Worm (Caenorhabditis elegans) whole organism, L2 larva: ENCODE results near the gene C02B10.4.

ENCODE experiments used
- ZK546.5 ChIP-seq: sonication (generic microtip); optimal IDR thresholded peaks from 2 replicates; lab custom pipeline; 2017; ENCODE audit warnings: missing biosample characterization, missing genetic modification characterization
- ama-1 ChIP-seq: fragments of 150-350 bp; optimal IDR thresholded peaks from 2 replicates; lab custom pipeline; 2018; ENCODE audit warnings: inconsistent platforms
- elt-1 ChIP-seq: fragments of 150-350 bp; optimal IDR thresholded peaks from 2 replicates; lab custom pipeline; 2014; ENCODE audit warnings: missing biosample characterization, missing genetic modification characterization
- elt-3 ChIP-seq: sonication (generic microtip); optimal IDR thresholded peaks from 2 replicates; lab custom pipeline; 2017; ENCODE audit warnings: missing biosample characterization, missing genetic modification characterization
- fos-1 ChIP-seq: fragments of 150-350 bp; optimal IDR thresholded peaks from 2 replicates; lab custom pipeline; 2014; ENCODE audit warnings: missing biosample characterization, missing genetic modification characterization
- nhr-10 ChIP-seq: sonication (generic microtip); optimal IDR thresholded peaks from 2 replicates; lab custom pipeline; 2017; ENCODE audit warnings: missing biosample characterization, missing genetic modification characterization
- nhr-11 ChIP-seq: fragments of 150-350 bp; optimal IDR thresholded peaks from 2 replicates; lab custom pipeline; 2014; ENCODE audit warnings: missing biosample characterization, missing genetic modification characterization
- nhr-12 ChIP-seq: fragments of 150-350 bp; optimal IDR thresholded peaks from 2 replicates; lab custom pipeline; 2014; ENCODE audit warnings: missing biosample characterization, missing genetic modification characterization
- nhr-21 ChIP-seq: fragments of 150-350 bp; optimal IDR thresholded peaks from 2 replicates; lab custom pipeline; 2014; ENCODE audit warnings: missing biosample characterization, missing genetic modification characterization
- nhr-237 ChIP-seq: fragments of 150-350 bp; optimal IDR thresholded peaks from 2 replicates; lab custom pipeline; 2014; ENCODE audit warnings: missing biosample characterization, missing genetic modification characterization
- nhr-77 ChIP-seq: fragments of 150-350 bp; optimal IDR thresholded peaks from 2 replicates; lab custom pipeline; 2014; ENCODE audit warnings: missing biosample characterization, missing genetic modification characterization
- sem-4 ChIP-seq: fragments of 150-350 bp; optimal IDR thresholded peaks from 2 replicates; lab custom pipeline; 2014; ENCODE audit warnings: missing biosample characterization, missing genetic modification reagents, missing genetic modification characterization
- zag-1 ChIP-seq: fragments of 150-350 bp; optimal IDR thresholded peaks from 2 replicates; lab custom pipeline; 2014; ENCODE audit warnings: missing biosample characterization, missing genetic modification characterization
- ztf-11 ChIP-seq: sonication (generic microtip); optimal IDR thresholded peaks from 2 replicates; lab custom pipeline; 2017; ENCODE audit warnings: missing biosample characterization, missing genetic modification characterization

ce11 chrIV:5086961-5087326 lies 4.4 kb upstream of the C02B10.4 start:
- TF ChIP-seq nhr-77 (tag; lab: Kevin White, UChicago) = no peak
- no peak for TF ChIP-seq nhr-10
- no peak for TF ChIP-seq elt-3 (tag; lab: Kevin White, UChicago)
- no peak for TF ChIP-seq ztf-11 (tag; lab: Kevin White, UChicago)
- TF ChIP-seq nhr-237 (tag; lab: Kevin White, UChicago) = no peak
- no peak for TF ChIP-seq nhr-12 (tag; lab: Kevin White, UChicago)
- TF ChIP-seq ZK546.5 (tag; lab: Kevin White, UChicago) = no peak
- TF ChIP-seq elt-1 (tag; lab: Kevin White, UChicago) = no peak
- TF ChIP-seq zag-1 (tag; lab: Kevin White, UChicago) = no peak
- TF ChIP-seq sem-4 = no peak
- TF ChIP-seq ama-1 = no peak
- TF ChIP-seq nhr-21 = no peak
- no peak for TF ChIP-seq nhr-11 (tag; lab: Kevin White, UChicago)
- no peak for TF ChIP-seq fos-1 (tag; lab: Kevin White, UChicago)
